Fruit fly (Drosophila melanogaster) whole organism: Measurements from ENCODE around the gene Snx21.

Experiments used
- CG8478 ChIP-seq: fragments of >200 bp; optimal IDR thresholded peaks from 2 replicates; lab custom pipeline; 2018; ENCODE audit warnings: inconsistent platforms
- Dll ChIP-seq: fragments of >200 bp; optimal IDR thresholded peaks from 2 replicates; lab custom pipeline; 2017
- EcR ChIP-seq, 2 experiments: fragments of >200 bp; optimal IDR thresholded peaks; 2 replicates each; lab custom pipeline; 2017; ENCODE audit warnings: missing biosample characterization in 2 of 2, missing genetic modification characterization in 2 of 2, missing genetic modification reagents in 2 of 2
- pan ChIP-seq: fragments of >200 bp; optimal IDR thresholded peaks from 2 replicates; lab custom pipeline; 2017
- psq ChIP-seq: fragments of >200 bp; optimal IDR thresholded peaks from 2 replicates; lab custom pipeline; 2017
- usp ChIP-seq: fragments of >200 bp; optimal IDR thresholded peaks from 2 replicates; lab custom pipeline; 2017; ENCODE audit warnings: missing biosample characterization, missing genetic modification characterization, mixed read lengths

dm6 chr2L:2735539-2735938, 29.9 kb downstream of the Snx21 start:
- TF ChIP-seq CG8478 = no peak
- no peak for TF ChIP-seq Dll (lab: Kevin White, UChicago)
- TF ChIP-seq EcR (GFP tag; optimal IDR thresholded peaks at IDR 0.05; lab: Kevin White, UChicago) = no peak
- TF ChIP-seq psq (lab: Kevin White, UChicago) = no peak
- TF ChIP-seq usp = no peak
- no peak for TF ChIP-seq pan (lab: Kevin White, UChicago)
